Worm (Caenorhabditis elegans) whole organism, mixed stage, embryonic: ENCODE data around the gene C13A2.7.

Experiments
- nhr-28 ChIP-seq: fragments of 150-350 bp; optimal IDR thresholded peaks from 2 replicates; lab custom pipeline; 2014; ENCODE audit warnings: missing biosample characterization, missing genetic modification characterization
- tbx-8 ChIP-seq: fragments of 200-800 bp; sonication (Bioruptor generic); optimal IDR thresholded peaks from 2 replicates; lab custom pipeline; 2018; ENCODE audit warnings: mild to moderate bottlenecking, missing genetic modification characterization, moderate library complexity, missing compliant biosample characterization

DNA sequence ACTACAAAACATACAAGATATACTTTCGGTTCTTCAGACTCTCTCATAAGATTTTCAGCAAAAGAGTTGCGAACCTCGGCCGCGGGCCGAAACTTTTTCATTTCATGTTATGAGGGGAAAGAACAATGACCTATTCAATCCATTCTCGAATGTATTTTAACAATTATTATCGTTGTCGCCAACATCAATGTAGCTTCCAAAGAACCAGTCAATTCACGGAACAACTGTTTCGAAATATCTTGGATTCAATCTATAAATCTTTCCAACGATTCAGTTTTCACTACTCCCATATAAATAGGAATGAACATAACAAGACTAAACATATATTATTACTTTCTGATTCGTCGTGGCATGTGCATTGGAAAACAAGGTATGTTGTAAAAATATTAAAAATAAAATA, 41.0 kb downstream of the C13A2.7 start, which contains the start of gene F07G11.1:
- no peak for TF ChIP-seq nhr-28
- TF ChIP-seq tbx-8 (GFP tag; lab: Kevin White, UChicago), result no peak
